Worm (Caenorhabditis elegans) whole organism, midembryonic: Measurements from ENCODE around the gene ung-1.

ENCODE experiments used
- cog-1 ChIP-seq: sonication (generic microtip); optimal IDR thresholded peaks from 2 replicates; lab custom pipeline; 2016; ENCODE audit warnings: missing genetic modification characterization, missing compliant biosample characterization
- klf-2 ChIP-seq: fragments of 200-800 bp; sonication (Bioruptor generic); conservative IDR thresholded peaks from 2 replicates; pipeline ENCODE4 v1.3.6; 2022; ENCODE audit warnings: missing genetic modification reagents, missing genetic modification characterization, missing compliant biosample characterization
- tab-1 ChIP-seq: fragments of 200-800 bp; sonication (Bioruptor generic); IDR thresholded peaks from 2 replicates; pipeline ENCODE4 v1.3.6; 2022; ENCODE audit warnings: missing genetic modification characterization, missing compliant biosample characterization

- TF ChIP-seq cog-1, result no peak
- TF ChIP-seq klf-2 (GFP tag; lab: Robert Waterston, UW), result no peak
- TF ChIP-seq tab-1 (GFP tag; lab: Robert Waterston, UW), result no peak
Measured at ce11 chrIII:12017999-12018398, 44.1 kb upstream of the ung-1 start.
